Fruit fly (Drosophila melanogaster): Measurements from ENCODE around the gene Pex11c.

dm6 chr3R:23228605-23229264, 29.4 kb upstream of the Pex11c start:
- TF ChIP-seq CTCF (optimal IDR thresholded peaks at IDR 0.05) (no peak), CG8478 (optimal IDR thresholded peaks at IDR 0.05) (no peak)
